Fruit fly (Drosophila melanogaster) Kc167 (cell line): Measurements from ENCODE around the gene CG7298.

ENCODE experiments used
- Myc ChIP-seq: fragments of >200 bp; optimal IDR thresholded peaks from 2 replicates; lab custom pipeline; 2017; ENCODE audit warnings: missing external identifiers
- Sin3A ChIP-seq: fragments of >200 bp; optimal IDR thresholded peaks from 2 replicates; lab custom pipeline; 2018; ENCODE audit warnings: missing external identifiers
- h ChIP-seq: fragments of >200 bp; optimal IDR thresholded peaks from 3 replicates; lab custom pipeline; 2018; ENCODE audit warnings: missing external identifiers
- insv ChIP-seq: fragments of >200 bp; optimal IDR thresholded peaks from 3 replicates; lab custom pipeline; 2018; ENCODE audit warnings: missing external identifiers
- psq ChIP-seq: fragments of >200 bp; optimal IDR thresholded peaks from 2 replicates; lab custom pipeline; 2017; ENCODE audit warnings: missing external identifiers
- ttk ChIP-seq: sonication (Bioruptor generic); optimal IDR thresholded peaks from 2 replicates; lab custom pipeline; 2017; ENCODE audit warnings: missing external identifiers

CG7298 gene

DNA sequence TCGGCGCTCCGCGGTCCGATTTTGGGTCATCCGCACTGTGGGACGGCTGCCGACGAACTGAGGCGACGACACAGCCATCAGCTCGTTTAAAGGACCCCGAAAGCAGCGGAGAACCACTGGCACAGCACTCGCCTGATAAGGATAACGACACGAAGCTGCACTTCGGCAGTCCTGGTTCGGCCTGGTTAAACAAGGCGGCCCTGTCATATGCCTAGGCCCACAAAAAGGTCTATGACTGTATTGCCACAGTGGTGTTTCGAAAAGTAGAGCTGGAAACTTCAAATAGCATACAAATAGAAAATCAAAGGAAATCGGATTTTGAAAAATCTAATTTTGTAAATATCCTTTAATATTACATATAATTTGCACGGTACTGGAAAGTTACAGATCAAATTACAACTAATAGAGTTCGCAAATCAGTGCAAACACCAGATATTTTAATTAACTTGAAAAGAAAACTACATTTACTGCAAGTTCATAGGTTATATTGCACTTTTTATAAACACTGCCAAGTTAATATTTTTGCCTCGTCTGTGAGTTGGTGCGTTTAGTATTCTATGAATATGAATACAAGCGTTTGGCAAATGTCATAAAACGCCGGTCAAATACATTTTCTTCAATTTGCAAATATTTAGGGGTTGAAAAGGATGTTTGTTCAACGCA is 18.1 kb downstream of the CG7298 start:
- TF ChIP-seq Myc (lab: Kevin White, UChicago) (no peak), ttk (no peak), Sin3A (lab: Kevin White, UChicago) (no peak)

DNA sequence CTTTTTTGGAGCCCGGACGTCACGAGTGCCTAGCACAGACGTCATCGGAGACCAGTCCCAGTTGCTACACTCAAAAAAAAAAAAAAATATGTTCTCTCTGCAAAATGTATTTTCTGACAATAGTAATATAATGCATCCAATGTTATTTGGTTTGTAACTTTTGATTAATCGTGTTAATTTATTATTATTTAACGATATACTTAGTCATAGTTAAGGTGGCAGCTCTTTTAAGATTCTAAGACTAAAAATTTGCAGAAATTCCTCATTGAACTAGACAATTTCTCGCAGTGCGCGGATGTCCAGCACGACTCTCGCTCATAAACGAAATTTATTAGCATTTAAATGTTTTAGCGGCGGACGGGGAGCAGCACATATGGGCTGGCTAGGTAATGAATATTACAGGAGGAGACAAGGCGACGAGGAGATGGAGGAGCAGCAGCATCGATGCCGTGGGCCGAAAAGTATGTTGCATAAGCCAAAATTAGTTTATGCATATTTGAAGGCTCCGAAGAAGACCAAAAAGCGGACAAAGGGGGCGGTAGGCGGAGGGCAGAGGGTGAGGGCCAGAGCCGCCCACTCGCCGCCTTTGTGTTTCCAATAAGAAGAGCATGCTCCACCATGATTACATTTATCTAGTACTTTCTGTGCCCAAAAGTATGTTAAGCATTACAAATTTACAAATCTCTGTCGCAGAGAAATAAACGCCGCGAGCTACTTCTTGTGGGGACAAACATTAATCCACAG is 20.0 kb downstream of the CG7298 start:
- TF ChIP-seq h (lab: Kevin White, UChicago) (no peak), psq (lab: Kevin White, UChicago) (no peak), Sin3A (lab: Kevin White, UChicago) (no peak), ttk (no peak), insv (lab: Kevin White, UChicago) (no peak), Myc (lab: Kevin White, UChicago) (no peak)

DNA sequence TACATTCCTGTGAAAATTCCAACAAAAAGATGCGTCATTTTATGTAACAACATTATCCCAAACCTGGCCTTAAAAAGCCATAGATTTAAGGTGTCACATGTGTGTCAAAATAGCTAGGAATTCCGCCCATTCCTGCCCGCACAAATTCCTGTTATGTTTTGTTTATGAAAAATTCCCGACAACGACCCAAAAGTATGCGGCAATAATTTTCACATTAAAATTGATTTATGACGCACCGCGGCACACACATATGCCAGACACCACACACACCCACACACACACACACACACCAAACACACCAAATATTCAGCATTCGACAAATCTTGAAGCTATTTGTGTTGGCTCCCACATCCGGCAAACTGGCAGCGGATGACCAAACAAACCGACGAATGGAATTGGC is 20.7 kb downstream of the CG7298 start:
- TF ChIP-seq Sin3A (lab: Kevin White, UChicago) (no peak), psq (lab: Kevin White, UChicago) (no peak), ttk (no peak), Myc (lab: Kevin White, UChicago) (no peak), insv (lab: Kevin White, UChicago) (no peak), h (lab: Kevin White, UChicago) (no peak)

dm6 chr3L:20178101-20178500 is 25.4 kb downstream of the CG7298 start:
- TF ChIP-seq Sin3A (lab: Kevin White, UChicago) (no peak), Myc (lab: Kevin White, UChicago) (no peak), ttk (no peak)

dm6 chr3L:20177697-20178096 is 25.8 kb downstream of the CG7298 start:
- no peak for TF ChIP-seq ttk
- no peak for TF ChIP-seq insv (lab: Kevin White, UChicago)
- no peak for TF ChIP-seq h (lab: Kevin White, UChicago)
- no peak for TF ChIP-seq psq (lab: Kevin White, UChicago)
- no peak for TF ChIP-seq Sin3A (lab: Kevin White, UChicago)

DNA sequence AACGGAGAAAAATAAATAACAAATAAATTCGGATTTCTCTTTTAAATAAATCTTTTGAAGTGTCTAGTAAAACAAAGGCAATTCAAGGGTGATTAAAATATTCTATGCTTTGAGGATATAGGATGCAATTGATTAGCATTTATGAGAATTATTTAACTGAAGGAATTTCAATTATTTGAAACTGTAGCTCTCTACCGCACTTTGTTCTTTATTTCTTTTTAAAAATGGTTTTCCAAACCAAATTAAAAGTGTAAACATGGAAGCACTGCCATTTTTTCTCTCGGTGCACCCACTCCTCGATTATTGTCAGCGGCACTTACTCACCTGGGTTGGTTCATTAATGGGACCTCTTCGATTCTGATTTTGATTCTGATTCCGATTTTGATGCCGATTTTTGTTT is 35.3 kb downstream of the CG7298 start:
- TF ChIP-seq Sin3A (lab: Kevin White, UChicago) (no peak), insv (lab: Kevin White, UChicago) (no peak), psq (lab: Kevin White, UChicago) (no peak), Myc (lab: Kevin White, UChicago) (no peak), h (lab: Kevin White, UChicago) (no peak), ttk (no peak)
